Fruit fly (Drosophila melanogaster): ENCODE results near the gene CG10651.

DNA sequence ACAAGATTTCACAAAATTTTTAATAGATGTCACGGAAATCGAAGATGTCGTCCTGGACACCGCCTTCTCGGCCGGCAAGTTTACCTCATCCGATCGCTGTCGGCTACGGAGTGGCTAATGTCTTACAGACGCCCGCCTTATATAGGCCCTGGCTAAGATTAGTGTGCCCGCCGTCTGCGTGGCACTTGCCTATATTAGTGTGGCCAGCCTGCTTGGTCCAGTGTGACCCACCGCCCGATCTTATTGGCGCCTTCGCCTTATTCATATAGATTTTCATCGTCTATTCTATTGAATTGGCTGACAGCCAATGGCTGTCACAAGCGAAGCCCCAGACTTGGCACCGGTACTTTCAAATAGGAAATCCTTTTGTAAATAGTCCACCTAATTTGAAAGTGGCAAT is 18.9 kb downstream of the CG10651 start:
- no peak for TF ChIP-seq pan (optimal IDR thresholded peaks at IDR 0.05)
- no peak for TF ChIP-seq Dll (optimal IDR thresholded peaks at IDR 0.05)
- no peak for TF ChIP-seq CG8478 (optimal IDR thresholded peaks at IDR 0.05)
- TF ChIP-seq psq (optimal IDR thresholded peaks at IDR 0.05): no peak
- no peak for TF ChIP-seq usp (GFP tag; optimal IDR thresholded peaks at IDR 0.05)
- TF ChIP-seq EcR (GFP tag; optimal IDR thresholded peaks at IDR 0.05): no peak

All from whole organism.